Fruit fly (Drosophila melanogaster) whole organism: ENCODE data around the gene ZC3H3.

Experiments used
- CG8478 ChIP-seq: fragments of >200 bp; optimal IDR thresholded peaks from 2 replicates; lab custom pipeline; 2018; ENCODE audit warnings: inconsistent platforms
- psq ChIP-seq: fragments of >200 bp; optimal IDR thresholded peaks from 2 replicates; lab custom pipeline; 2017
- usp ChIP-seq: fragments of >200 bp; optimal IDR thresholded peaks from 2 replicates; lab custom pipeline; 2017; ENCODE audit warnings: missing biosample characterization, missing genetic modification characterization, mixed read lengths

DNA sequence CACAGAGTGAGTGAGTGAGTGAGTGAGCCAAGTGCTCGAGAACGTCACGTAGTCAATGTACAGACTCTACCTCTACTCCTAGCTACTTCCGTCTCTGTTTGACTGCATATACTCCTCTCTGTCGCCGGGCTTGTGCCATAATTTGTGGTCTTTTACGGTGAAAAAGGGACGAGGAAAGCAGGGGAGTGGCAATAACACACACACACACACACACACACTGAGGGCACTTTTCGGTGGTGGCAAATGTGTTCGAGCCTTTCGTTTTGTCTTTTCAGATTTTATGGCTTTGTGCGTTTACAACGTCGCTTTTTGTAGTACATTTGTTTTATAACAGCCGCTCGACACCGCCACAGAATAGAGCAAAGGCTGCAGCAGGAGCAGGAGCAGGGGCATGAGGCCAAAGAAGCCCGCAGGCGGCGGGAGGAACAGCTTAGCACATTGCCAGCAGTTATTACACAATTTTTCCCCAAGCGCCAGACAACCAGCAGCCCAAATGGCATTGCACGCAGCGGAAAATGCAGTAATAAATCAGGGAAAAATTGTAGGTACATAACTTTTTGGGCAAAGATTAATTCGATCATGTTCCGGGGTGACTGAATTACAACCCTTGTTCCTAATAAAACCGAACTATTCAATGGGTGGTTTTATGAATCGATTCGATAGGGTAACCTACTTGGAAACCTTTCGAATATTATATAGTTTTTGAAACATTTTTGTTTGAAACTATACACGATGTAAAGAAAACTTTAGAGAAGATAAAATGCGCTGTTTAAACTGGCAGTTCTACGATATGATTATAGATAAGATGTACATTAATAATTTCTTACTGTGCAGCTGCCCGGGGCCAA, 50.6 kb downstream of the ZC3H3 start:
- TF ChIP-seq CG8478 (lab: Kevin White, UChicago), result no peak
- no peak for TF ChIP-seq psq (lab: Kevin White, UChicago)
- no peak for TF ChIP-seq usp
